Fruit fly (Drosophila melanogaster): ENCODE results near the gene CG44362.

DNA sequence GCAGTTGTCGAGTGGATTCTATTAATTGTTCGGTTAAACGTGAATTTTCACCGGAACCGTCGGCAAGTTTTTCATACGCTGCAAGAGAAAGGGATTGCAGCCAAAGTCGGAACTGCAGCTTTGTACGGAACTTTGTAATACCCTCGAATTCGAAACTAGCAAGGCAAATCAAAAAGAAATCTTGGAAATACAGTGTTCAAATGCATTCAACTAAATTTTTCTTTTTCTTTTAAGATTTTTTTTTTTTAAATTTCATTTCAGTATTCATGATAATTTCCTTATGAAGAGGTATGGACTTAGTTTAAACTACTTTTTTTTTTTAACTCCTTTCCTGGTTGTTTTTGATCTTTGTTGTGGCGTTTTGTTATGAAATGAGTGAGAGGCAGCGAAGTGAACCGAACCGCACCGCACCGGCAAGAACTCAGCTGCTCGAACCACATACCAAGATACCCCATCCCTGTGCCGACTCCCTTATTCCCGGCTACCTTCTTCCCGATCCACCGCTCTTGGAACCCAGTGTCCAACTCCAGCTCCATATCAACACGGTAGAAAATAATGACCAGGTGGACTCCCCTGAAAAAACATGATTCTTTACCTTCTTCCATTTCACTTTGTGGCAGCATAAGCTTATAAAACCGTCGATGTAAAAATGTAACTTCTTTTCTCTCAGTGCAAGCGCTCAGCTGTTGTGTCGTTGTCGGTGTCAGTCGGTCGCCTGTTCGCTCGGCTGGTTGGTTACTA lies 17.5 kb upstream of the CG44362 start:
- TF ChIP-seq Dfd (GFP tag; optimal IDR thresholded peaks at IDR 0.05): no peak
- peak; percentile 83 for TF ChIP-seq Sp1 (GFP tag; optimal IDR thresholded peaks at IDR 0.05)
- peak; percentile 93 for TF ChIP-seq fru (GFP tag; optimal IDR thresholded peaks at IDR 0.05)
- TF ChIP-seq Mio (GFP tag; optimal IDR thresholded peaks at IDR 0.05): peak; percentile 8

Data from whole organism, wandering third instar larva.